Worm (Caenorhabditis elegans): Measurements from ENCODE around the gene Y41G9A.17.
A peak's percentile ranks its signal among the peaks of the same experiment; 100 is the strongest.

Y41G9A.17 gene

DNA sequence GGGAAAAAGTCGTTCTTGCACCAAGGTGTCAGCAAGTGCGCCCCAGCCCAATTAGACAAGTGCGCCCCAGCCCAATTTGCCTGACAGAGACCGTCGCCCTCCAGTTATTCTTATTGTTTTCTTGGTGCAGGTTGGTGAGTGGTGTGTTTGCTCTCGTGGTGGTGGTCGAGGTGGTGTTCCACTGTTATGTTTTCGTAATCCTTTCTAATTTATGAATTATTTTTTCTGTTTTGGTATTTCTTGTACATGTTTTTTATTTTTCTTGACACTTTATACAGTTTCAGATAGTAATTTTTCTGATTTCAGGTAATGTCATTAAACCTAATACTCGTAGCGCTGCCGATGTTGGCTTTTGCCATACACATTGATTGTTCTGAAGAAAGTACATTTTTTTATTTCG is 9.6 kb upstream of the Y41G9A.17 start, which contains the start of gene Y48D7A.1:
Gene Y48D7A.1 (plus strand): TSS at position 301 of the 400 bp plus-strand sequence.
- TF ChIP-seq tbx-2 (tag; optimal IDR thresholded peaks at IDR 0.05) (no peak), nhr-12 (tag; optimal IDR thresholded peaks at IDR 0.05) (no peak), nhr-43 (tag; optimal IDR thresholded peaks at IDR 0.05; ENCODE audit: poor library complexity, severe bottlenecking) (no peak), nhr-25 (tag; optimal IDR thresholded peaks at IDR 0.05) (no peak), fkh-2 (tag; optimal IDR thresholded peaks at IDR 0.05) (no peak), nhr-11 (tag; optimal IDR thresholded peaks at IDR 0.05) (no peak), fkh-10 (GFP tag; optimal IDR thresholded peaks at IDR 0.05) (no peak), eor-1 (tag; optimal IDR thresholded peaks at IDR 0.05) (no peak), fos-1 (tag; optimal IDR thresholded peaks at IDR 0.05) (no peak), daf-12 (tag; optimal IDR thresholded peaks at IDR 0.05) (no peak), zag-1 (tag; optimal IDR thresholded peaks at IDR 0.05) (no peak), nhr-67 (tag; optimal IDR thresholded peaks at IDR 0.05) (no peak), mdl-1 (tag; optimal IDR thresholded peaks at IDR 0.05) (no peak), sea-2 (GFP tag; optimal IDR thresholded peaks at IDR 0.05) (no peak), nhr-77 (tag; optimal IDR thresholded peaks at IDR 0.05) (no peak), nhr-76 (tag; optimal IDR thresholded peaks at IDR 0.05) (no peak), nhr-237 (tag; optimal IDR thresholded peaks at IDR 0.05) (no peak), elt-2 (tag; optimal IDR thresholded peaks at IDR 0.05) (no peak)

DNA sequence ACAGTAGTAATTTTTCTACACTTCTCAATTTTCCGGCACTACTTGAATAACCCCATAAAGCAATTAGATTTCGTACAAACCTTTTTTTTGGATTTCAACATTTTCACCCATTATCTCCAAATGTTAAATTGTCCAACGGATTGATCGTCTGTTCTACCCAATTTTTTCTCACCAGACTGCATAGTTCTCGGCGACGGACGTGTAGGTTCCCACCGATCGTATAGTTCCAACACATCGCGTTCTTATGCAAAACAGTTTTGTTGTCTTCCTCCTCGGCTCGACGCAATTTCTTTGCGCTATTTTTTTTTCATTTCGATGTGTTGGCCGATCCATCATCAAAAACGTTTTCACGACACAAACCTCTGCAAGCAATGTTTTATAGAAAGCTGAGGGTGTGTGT is 4.2 kb upstream of the Y41G9A.17 start, which contains the start of gene Y41G9A.6:
Gene Y41G9A.6 (minus strand): TSS at position 101 of the 400 bp plus-strand sequence.
- TF ChIP-seq elt-2 (tag; optimal IDR thresholded peaks at IDR 0.05) (no peak), mml-1 (tag; optimal IDR thresholded peaks at IDR 0.05) (no peak), lsy-12 (tag; optimal IDR thresholded peaks at IDR 0.05) (no peak), mdl-1 (tag; optimal IDR thresholded peaks at IDR 0.05) (no peak), nhr-28 (tag; optimal IDR thresholded peaks at IDR 0.05) (no peak), nhr-237 (tag; optimal IDR thresholded peaks at IDR 0.05) (no peak), aly-2 (tag; optimal IDR thresholded peaks at IDR 0.05) (no peak), daf-12 (tag; optimal IDR thresholded peaks at IDR 0.05) (no peak), nhr-23 (tag; optimal IDR thresholded peaks at IDR 0.05) (no peak), nhr-25 (tag; optimal IDR thresholded peaks at IDR 0.05) (no peak), skn-1 (tag; optimal IDR thresholded peaks at IDR 0.05) (no peak), nhr-77 (tag; optimal IDR thresholded peaks at IDR 0.05) (no peak)

- TF ChIP-seq nfya-1 (tag; optimal IDR thresholded peaks at IDR 0.05; ENCODE audit: insufficient read depth) (peak; percentile 97), pha-4 (tag; optimal IDR thresholded peaks at IDR 0.05) (peak; percentile 99), egl-27 (tag; optimal IDR thresholded peaks at IDR 0.05) (peak; percentile 93), egl-5 (tag; optimal IDR thresholded peaks at IDR 0.05) (peak; percentile 99), mml-1 (tag; optimal IDR thresholded peaks at IDR 0.05) (no peak), mdl-1 (tag; optimal IDR thresholded peaks at IDR 0.05) (peak; percentile 88), nhr-25 (tag; optimal IDR thresholded peaks at IDR 0.05) (peak; percentile 94), elt-3 (tag; optimal IDR thresholded peaks at IDR 0.05) (peak; percentile 86 to 98 (median 93)), ztf-11 (tag; optimal IDR thresholded peaks at IDR 0.05) (peak; percentile 67), lin-15B (tag; optimal IDR thresholded peaks at IDR 0.05) (peak; percentile 51), fkh-2 (tag; optimal IDR thresholded peaks at IDR 0.05) (peak; percentile 94), fkh-10 (GFP tag; optimal IDR thresholded peaks at IDR 0.05) (peak; percentile 100), unc-62 (GFP tag; optimal IDR thresholded peaks at IDR 0.05) (peak; percentile 97), elt-2 (tag; optimal IDR thresholded peaks at IDR 0.05) (peak; percentile 83), nhr-77 (tag; optimal IDR thresholded peaks at IDR 0.05) (peak; percentile 99), sea-2 (GFP tag; optimal IDR thresholded peaks at IDR 0.05) (no peak), ceh-82 (tag; optimal IDR thresholded peaks at IDR 0.05) (peak; percentile 100), ceh-16 (tag; optimal IDR thresholded peaks at IDR 0.05) (peak; percentile 78), nhr-11 (tag; optimal IDR thresholded peaks at IDR 0.05) (peak; percentile 97), aly-2 (tag; optimal IDR thresholded peaks at IDR 0.05) (peak; percentile 100), nhr-43 (tag; optimal IDR thresholded peaks at IDR 0.05; ENCODE audit: poor library complexity, severe bottlenecking) (peak; percentile 99), ceh-9 (tag; optimal IDR thresholded peaks at IDR 0.05) (no peak), nhr-23 (tag; optimal IDR thresholded peaks at IDR 0.05) (peak; percentile 100), nhr-28 (tag; optimal IDR thresholded peaks at IDR 0.05) (peak; percentile 97), ama-1 (optimal IDR thresholded peaks at IDR 0.05) (no peak), ztf-4 (tag; optimal IDR thresholded peaks at IDR 0.05) (peak; percentile 90), tbx-2 (tag; optimal IDR thresholded peaks at IDR 0.05) (peak; percentile 99), lsy-12 (tag; optimal IDR thresholded peaks at IDR 0.05) (peak; percentile 97), nhr-237 (tag; optimal IDR thresholded peaks at IDR 0.05) (peak; percentile 80), unc-39 (tag; optimal IDR thresholded peaks at IDR 0.05) (no peak), fos-1 (tag; optimal IDR thresholded peaks at IDR 0.05) (peak; percentile 95), eor-1 (tag; optimal IDR thresholded peaks at IDR 0.05) (peak in 1 of 2 experiments; percentile 88), hmg-11 (tag; optimal IDR thresholded peaks at IDR 0.05) (peak; percentile 93), nhr-12 (tag; optimal IDR thresholded peaks at IDR 0.05) (peak; percentile 51), pqm-1 (tag; optimal IDR thresholded peaks at IDR 0.05) (peak; percentile 94), jun-1 (tag; optimal IDR thresholded peaks at IDR 0.05) (peak; percentile 100), ZK546.5 (tag; optimal IDR thresholded peaks at IDR 0.05) (peak; percentile 76), zag-1 (tag; optimal IDR thresholded peaks at IDR 0.05) (peak; percentile 95), skn-1 (tag; optimal IDR thresholded peaks at IDR 0.05) (peak; percentile 99), R02D3.7 (tag; optimal IDR thresholded peaks at IDR 0.05) (peak; percentile 94), snpc-4 (tag; optimal IDR thresholded peaks at IDR 0.05) (peak; percentile 95), elt-1 (tag; optimal IDR thresholded peaks at IDR 0.05) (peak; percentile 86), nhr-76 (tag; optimal IDR thresholded peaks at IDR 0.05) (peak; percentile 72), daf-12 (tag; optimal IDR thresholded peaks at IDR 0.05) (peak; percentile 89)
Measured at ce11 chrX:2996976-2997399, 2.6 kb downstream of the Y41G9A.17 start.
